Fruit fly (Drosophila melanogaster): ENCODE results near the gene CIA30.

The CIA30 gene

dm6 chr3R:29724745-29725144 lies 12.0 kb upstream of the CIA30 start, which contains the start of the genes Naa40 and CG18731:
Naa40 (minus strand) TSS chr3R:29724950.
CG18731 (plus strand) TSS chr3R:29725027.
- TF ChIP-seq insv (optimal IDR thresholded peaks at IDR 0.05) (no peak), Sin3A (optimal IDR thresholded peaks at IDR 0.05) (no peak), Myc (optimal IDR thresholded peaks at IDR 0.05) (no peak), h (optimal IDR thresholded peaks at IDR 0.05) (no peak), ttk (optimal IDR thresholded peaks at IDR 0.05) (no peak), psq (optimal IDR thresholded peaks at IDR 0.05) (no peak)

- no peak for TF ChIP-seq Sin3A (optimal IDR thresholded peaks at IDR 0.05)
- no peak for TF ChIP-seq ttk (optimal IDR thresholded peaks at IDR 0.05)
- no peak for TF ChIP-seq insv (optimal IDR thresholded peaks at IDR 0.05)
- TF ChIP-seq Myc (optimal IDR thresholded peaks at IDR 0.05), result no peak
- TF ChIP-seq psq (optimal IDR thresholded peaks at IDR 0.05), result no peak
- no peak for TF ChIP-seq h (optimal IDR thresholded peaks at IDR 0.05)
Observed at dm6 chr3R:29725577-29726240, 11.1 kb upstream of the CIA30 start, which contains the start of gene Kul. Kul (plus strand) TSS chr3R:29725830.

dm6 chr3R:29726277-29726676 lies 10.5 kb upstream of the CIA30 start:
- TF ChIP-seq Sin3A (optimal IDR thresholded peaks at IDR 0.05), result no peak
- no peak for TF ChIP-seq ttk (optimal IDR thresholded peaks at IDR 0.05)
- TF ChIP-seq Myc (optimal IDR thresholded peaks at IDR 0.05), result no peak
- no peak for TF ChIP-seq h (optimal IDR thresholded peaks at IDR 0.05)
- no peak for TF ChIP-seq insv (optimal IDR thresholded peaks at IDR 0.05)
- no peak for TF ChIP-seq psq (optimal IDR thresholded peaks at IDR 0.05)

- no peak for TF ChIP-seq Myc (optimal IDR thresholded peaks at IDR 0.05)
- TF ChIP-seq ttk (optimal IDR thresholded peaks at IDR 0.05), result no peak
- TF ChIP-seq psq (optimal IDR thresholded peaks at IDR 0.05), result peak; percentile 14
- no peak for TF ChIP-seq Sin3A (optimal IDR thresholded peaks at IDR 0.05)
- TF ChIP-seq h (optimal IDR thresholded peaks at IDR 0.05), result no peak
- no peak for TF ChIP-seq insv (optimal IDR thresholded peaks at IDR 0.05)
Observed at dm6 chr3R:29737891-29738290, 1.1 kb downstream of the CIA30 start, which contains the start of gene Gnpnat. Gnpnat (plus strand) TSS chr3R:29738275.

dm6 chr3R:29740078-29740477 lies 3.3 kb downstream of the CIA30 start:
- TF ChIP-seq psq (optimal IDR thresholded peaks at IDR 0.05), result no peak
- no peak for TF ChIP-seq Sin3A (optimal IDR thresholded peaks at IDR 0.05)
- TF ChIP-seq ttk (optimal IDR thresholded peaks at IDR 0.05), result no peak
- TF ChIP-seq h (optimal IDR thresholded peaks at IDR 0.05), result no peak
- TF ChIP-seq Myc (optimal IDR thresholded peaks at IDR 0.05), result no peak
- TF ChIP-seq insv (optimal IDR thresholded peaks at IDR 0.05), result no peak

- TF ChIP-seq psq (optimal IDR thresholded peaks at IDR 0.05) (no peak), insv (optimal IDR thresholded peaks at IDR 0.05) (no peak), Sin3A (optimal IDR thresholded peaks at IDR 0.05) (no peak), Myc (optimal IDR thresholded peaks at IDR 0.05) (no peak), h (optimal IDR thresholded peaks at IDR 0.05) (no peak), ttk (optimal IDR thresholded peaks at IDR 0.05) (no peak)
Observed at dm6 chr3R:29745056-29745455, 8.3 kb downstream of the CIA30 start, which contains the start of the genes Wdr24 and IntS11. Wdr24 (minus strand) TSS chr3R:29745092. IntS11 (plus strand) TSS chr3R:29745337.

dm6 chr3R:29748591-29749303 lies 12.0 kb downstream of the CIA30 start, which contains the start of the genes ATPsyngamma and yata:
ATPsyngamma (minus strand) TSS chr3R:29749163.
yata (plus strand) TSS chr3R:29749219.
- TF ChIP-seq Myc (optimal IDR thresholded peaks at IDR 0.05) (no peak), Sin3A (optimal IDR thresholded peaks at IDR 0.05) (no peak), insv (optimal IDR thresholded peaks at IDR 0.05) (no peak), ttk (optimal IDR thresholded peaks at IDR 0.05) (no peak), psq (optimal IDR thresholded peaks at IDR 0.05) (no peak), h (optimal IDR thresholded peaks at IDR 0.05) (no peak)

- TF ChIP-seq psq (optimal IDR thresholded peaks at IDR 0.05) (no peak), insv (optimal IDR thresholded peaks at IDR 0.05) (no peak), Myc (optimal IDR thresholded peaks at IDR 0.05) (no peak), Sin3A (optimal IDR thresholded peaks at IDR 0.05) (no peak), ttk (optimal IDR thresholded peaks at IDR 0.05) (no peak), h (optimal IDR thresholded peaks at IDR 0.05) (no peak)
Observed at dm6 chr3R:29749304-29750066, 12.7 kb downstream of the CIA30 start.

- no peak for TF ChIP-seq Myc (optimal IDR thresholded peaks at IDR 0.05)
- TF ChIP-seq psq (optimal IDR thresholded peaks at IDR 0.05), result no peak
- TF ChIP-seq Sin3A (optimal IDR thresholded peaks at IDR 0.05), result no peak
- no peak for TF ChIP-seq insv (optimal IDR thresholded peaks at IDR 0.05)
- TF ChIP-seq h (optimal IDR thresholded peaks at IDR 0.05), result no peak
- no peak for TF ChIP-seq ttk (optimal IDR thresholded peaks at IDR 0.05)
Observed at dm6 chr3R:29755248-29755647, 18.5 kb downstream of the CIA30 start.

- TF ChIP-seq Sin3A (optimal IDR thresholded peaks at IDR 0.05) (no peak), ttk (optimal IDR thresholded peaks at IDR 0.05) (no peak), insv (optimal IDR thresholded peaks at IDR 0.05) (no peak)
Observed at dm6 chr3R:29756153-29756552, 19.4 kb downstream of the CIA30 start.

dm6 chr3R:29757226-29757625 lies 20.5 kb downstream of the CIA30 start:
- TF ChIP-seq psq (optimal IDR thresholded peaks at IDR 0.05) (no peak), Sin3A (optimal IDR thresholded peaks at IDR 0.05) (no peak), ttk (optimal IDR thresholded peaks at IDR 0.05) (no peak), h (optimal IDR thresholded peaks at IDR 0.05) (no peak), Myc (optimal IDR thresholded peaks at IDR 0.05) (no peak), insv (optimal IDR thresholded peaks at IDR 0.05) (no peak)

All from Kc167 (cell line).